Fruit fly (Drosophila melanogaster) whole organism: Measurements from ENCODE around the gene CG32036.

Experiments
- CG8478 ChIP-seq: fragments of >200 bp; optimal IDR thresholded peaks from 2 replicates; lab custom pipeline; 2018; ENCODE audit warnings: inconsistent platforms
- Dll ChIP-seq: fragments of >200 bp; optimal IDR thresholded peaks from 2 replicates; lab custom pipeline; 2017
- EcR ChIP-seq, 2 experiments: fragments of >200 bp; optimal IDR thresholded peaks; 2 replicates each; lab custom pipeline; 2017; ENCODE audit warnings: missing biosample characterization in 2 of 2, missing genetic modification characterization in 2 of 2, missing genetic modification reagents in 2 of 2
- psq ChIP-seq: fragments of >200 bp; optimal IDR thresholded peaks from 2 replicates; lab custom pipeline; 2017
- usp ChIP-seq: fragments of >200 bp; optimal IDR thresholded peaks from 2 replicates; lab custom pipeline; 2017; ENCODE audit warnings: missing biosample characterization, missing genetic modification characterization, mixed read lengths

DNA sequence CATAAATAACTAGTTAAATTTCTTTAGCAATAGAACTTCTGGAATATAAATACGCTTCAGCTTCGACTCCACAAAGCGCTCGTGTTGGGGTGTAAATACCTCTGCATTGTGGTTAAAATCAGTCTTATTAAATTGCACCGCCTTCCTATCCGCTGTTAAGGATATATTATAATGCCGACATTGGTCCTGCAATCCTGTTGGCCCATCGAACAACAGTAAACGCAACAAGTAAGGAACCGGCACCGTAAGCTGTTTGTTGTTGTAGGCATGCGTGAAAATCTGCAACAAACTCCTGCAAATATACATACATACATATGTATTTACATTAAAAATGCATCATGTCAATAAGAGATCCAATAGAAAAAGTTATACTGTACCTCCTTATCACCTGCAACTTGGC lies 32.6 kb downstream of the CG32036 start:
- no peak for TF ChIP-seq CG8478 (lab: Kevin White, UChicago)
- TF ChIP-seq usp, result no peak
- no peak for TF ChIP-seq psq (lab: Kevin White, UChicago)
- no peak for TF ChIP-seq Dll (lab: Kevin White, UChicago)
- TF ChIP-seq EcR (GFP tag; optimal IDR thresholded peaks at IDR 0.05; lab: Kevin White, UChicago), result no peak
